Fruit fly (Drosophila melanogaster) whole organism, embryonic: ENCODE results near the gene CG34056.

Experiments
- Ada2b ChIP-seq: fragments of 200-800 bp; sonication (Bioruptor generic); IDR thresholded peaks from 2 replicates; pipeline ENCODE4 v1.3.6; 2022; ENCODE audit warnings: missing biosample characterization, missing genetic modification characterization
- CG10959 ChIP-seq: fragments of 200-800 bp; sonication (Bioruptor generic); IDR thresholded peaks from 2 replicates; pipeline ENCODE4 v1.3.6; 2022; ENCODE audit warnings: missing biosample characterization, missing genetic modification characterization
- CG11695 ChIP-seq: fragments of 200-800 bp; sonication (Bioruptor generic); IDR thresholded peaks from 3 replicates; pipeline ENCODE4 v1.3.6; 2022; ENCODE audit warnings: missing biosample characterization, missing genetic modification characterization
- CG12659 ChIP-seq: fragments of 200-800 bp; sonication (Bioruptor generic); optimal IDR thresholded peaks from 3 replicates; lab custom pipeline; 2017; ENCODE audit warnings: mild to moderate bottlenecking, missing biosample characterization, missing genetic modification reagents, missing genetic modification characterization
- CG12942 ChIP-seq: fragments of 200-800 bp; sonication (Bioruptor generic); optimal IDR thresholded peaks from 3 replicates; lab custom pipeline; 2016; ENCODE audit warnings: missing biosample characterization, missing genetic modification characterization
- CG13624 ChIP-seq: fragments of 200-800 bp; sonication (Bioruptor generic); optimal IDR thresholded peaks from 2 replicates; lab custom pipeline; 2016; ENCODE audit warnings: missing biosample characterization, missing genetic modification characterization
- CG14014 ChIP-seq: fragments of 200-800 bp; sonication (Bioruptor generic); IDR thresholded peaks from 2 replicates; pipeline ENCODE4 v1.3.6; 2022; ENCODE audit warnings: missing biosample characterization, missing genetic modification characterization
- CG15269 ChIP-seq: fragments of 200-800 bp; sonication (Bioruptor generic); optimal IDR thresholded peaks from 2 replicates; lab custom pipeline; 2018; ENCODE audit warnings: missing biosample characterization, mild to moderate bottlenecking, missing genetic modification characterization, moderate library complexity
- CG15479 ChIP-seq: fragments of 200-800 bp; sonication (Bioruptor generic); optimal IDR thresholded peaks from 3 replicates; lab custom pipeline; 2019; ENCODE audit warnings: missing biosample characterization, mild to moderate bottlenecking, missing genetic modification characterization, moderate library complexity
- CG15514 ChIP-seq: fragments of 200-800 bp; sonication (Bioruptor generic); optimal IDR thresholded peaks from 3 replicates; lab custom pipeline; 2017; ENCODE audit warnings: missing biosample characterization, missing genetic modification characterization, mild to moderate bottlenecking, moderate library complexity, missing genetic modification reagents
- CG15601 ChIP-seq: fragments of 200-800 bp; sonication (Bioruptor generic); optimal IDR thresholded peaks from 3 replicates; lab custom pipeline; 2019; ENCODE audit warnings: missing biosample characterization, mild to moderate bottlenecking, missing genetic modification characterization, moderate library complexity
- CG16863 ChIP-seq: fragments of 200-800 bp; sonication (Bioruptor generic); optimal IDR thresholded peaks from 3 replicates; lab custom pipeline; 2016; ENCODE audit warnings: missing biosample characterization, missing genetic modification characterization
- CG17612 ChIP-seq: fragments of 200-800 bp; sonication (Bioruptor generic); IDR thresholded peaks from 2 replicates; pipeline ENCODE4 v1.3.6; 2022; ENCODE audit warnings: missing biosample characterization, missing genetic modification characterization
- CG2875 ChIP-seq: fragments of 200-800 bp; sonication (Bioruptor generic); optimal IDR thresholded peaks from 2 replicates; lab custom pipeline; 2017; ENCODE audit warnings: missing biosample characterization, mild to moderate bottlenecking, missing genetic modification characterization, missing genetic modification reagents
- CG33213 ChIP-seq: fragments of 200-800 bp; sonication (Bioruptor generic); optimal IDR thresholded peaks from 3 replicates; lab custom pipeline; 2016; ENCODE audit warnings: missing biosample characterization, missing genetic modification characterization
- CG4424 ChIP-seq: fragments of 200-800 bp; sonication (Bioruptor generic); optimal IDR thresholded peaks from 3 replicates; lab custom pipeline; 2016; ENCODE audit warnings: missing biosample characterization, missing genetic modification characterization
- CG6765 ChIP-seq: fragments of 200-800 bp; sonication (Bioruptor generic); optimal IDR thresholded peaks from 3 replicates; lab custom pipeline; 2017; ENCODE audit warnings: missing biosample characterization, mild to moderate bottlenecking, missing genetic modification characterization
- CG7271 ChIP-seq: fragments of 200-800 bp; sonication (Bioruptor generic); optimal IDR thresholded peaks from 2 replicates; lab custom pipeline; 2018; ENCODE audit warnings: missing biosample characterization, mild to moderate bottlenecking, missing genetic modification characterization, moderate library complexity
- CG7357 ChIP-seq: fragments of 200-800 bp; sonication (Bioruptor generic); IDR thresholded peaks from 3 replicates; pipeline ENCODE4 v1.3.6; 2022; ENCODE audit warnings: missing biosample characterization, missing genetic modification characterization
- CG7786 ChIP-seq: fragments of 200-800 bp; sonication (Bioruptor generic); optimal IDR thresholded peaks from 2 replicates; lab custom pipeline; 2016; ENCODE audit warnings: missing biosample characterization, missing genetic modification characterization
- CG7839 ChIP-seq: fragments of 200-800 bp; sonication (Bioruptor generic); optimal IDR thresholded peaks from 3 replicates; lab custom pipeline; 2018; ENCODE audit warnings: missing biosample characterization, mild to moderate bottlenecking, missing genetic modification characterization, moderate library complexity
- CG9215 ChIP-seq: fragments of 200-800 bp; sonication (Bioruptor generic); IDR thresholded peaks from 2 replicates; pipeline ENCODE4 v1.3.6; 2022; ENCODE audit warnings: missing biosample characterization, missing genetic modification characterization
- Doc3 ChIP-seq: fragments of 200-800 bp; sonication (Bioruptor generic); IDR thresholded peaks from 3 replicates; pipeline ENCODE4 v1.3.6; 2022; ENCODE audit warnings: missing biosample characterization, missing genetic modification characterization; ENCODE audit not compliant: partially characterized antibody
- Drgx ChIP-seq: fragments of 200-800 bp; sonication (Bioruptor generic); IDR thresholded peaks from 2 replicates; pipeline ENCODE4 v1.3.6; 2022; ENCODE audit warnings: missing biosample characterization, missing genetic modification characterization
- Ets65A ChIP-seq: fragments of 200-800 bp; sonication (Bioruptor generic); peaks from one replicate; lab custom pipeline; 2016; ENCODE audit warnings: missing biosample characterization, missing genetic modification characterization
- Hmx ChIP-seq: fragments of 200-800 bp; sonication (Bioruptor generic); optimal IDR thresholded peaks from 2 replicates; lab custom pipeline; 2016; ENCODE audit warnings: missing biosample characterization, missing genetic modification characterization
- Mes4 ChIP-seq: fragments of 200-800 bp; sonication (Bioruptor generic); optimal IDR thresholded peaks from 2 replicates; lab custom pipeline; 2016; ENCODE audit warnings: missing biosample characterization, missing genetic modification characterization
- Myb ChIP-seq: fragments of 200-800 bp; sonication (Bioruptor generic); optimal IDR thresholded peaks from 2 replicates; lab custom pipeline; 2016; ENCODE audit warnings: missing biosample characterization, missing genetic modification characterization
- Neu2 ChIP-seq: fragments of 200-800 bp; sonication (Bioruptor generic); optimal IDR thresholded peaks from 3 replicates; lab custom pipeline; 2016; ENCODE audit warnings: missing biosample characterization, missing genetic modification characterization, borderline replicate concordance
- PHDP ChIP-seq: fragments of 200-800 bp; sonication (Bioruptor generic); optimal IDR thresholded peaks from 3 replicates; lab custom pipeline; 2018; ENCODE audit warnings: missing biosample characterization, mild to moderate bottlenecking, missing genetic modification characterization, moderate library complexity
- Pdp1 ChIP-seq, 2 experiments: fragments of 200-800 bp; sonication (Bioruptor generic); optimal IDR thresholded peaks; 3 replicates each; lab custom pipeline; 2016; ENCODE audit warnings: missing biosample characterization in 2 of 2, missing genetic modification characterization in 2 of 2, mild to moderate bottlenecking in 1 of 2, moderate library complexity in 1 of 2
- Six4 ChIP-seq: fragments of 200-800 bp; sonication (Bioruptor generic); optimal IDR thresholded peaks from 2 replicates; lab custom pipeline; 2016; ENCODE audit warnings: missing biosample characterization, missing genetic modification characterization
- Stat92E ChIP-seq, 3 experiments: fragments of >200 bp in 2 of 3; fragments of 200-800 bp in 1 of 3; sonication (Bioruptor generic) in 1 of 3; optimal IDR thresholded peaks; 2 replicates each; lab custom pipeline; 2017 to 2019; ENCODE audit warnings: missing biosample characterization in 3 of 3, missing genetic modification characterization in 3 of 3, mild to moderate bottlenecking in 1 of 3, moderate library complexity in 1 of 3
- bab2 ChIP-seq: fragments of 200-800 bp; sonication (Bioruptor generic); optimal IDR thresholded peaks from 2 replicates; lab custom pipeline; 2016; ENCODE audit warnings: missing biosample characterization, missing genetic modification characterization
- dysf ChIP-seq: fragments of 200-800 bp; sonication (Bioruptor generic); IDR thresholded peaks from 3 replicates; pipeline ENCODE4 v1.3.6; 2022; ENCODE audit warnings: missing biosample characterization, missing genetic modification characterization
- fru ChIP-seq: fragments of >200 bp; optimal IDR thresholded peaks from 2 replicates; lab custom pipeline; 2017
- gfzf ChIP-seq: fragments of 200-800 bp; sonication (Bioruptor generic); optimal IDR thresholded peaks from 2 replicates; lab custom pipeline; 2016; ENCODE audit warnings: missing biosample characterization, mild to moderate bottlenecking, missing genetic modification characterization, moderate library complexity
- gro ChIP-seq: fragments of 200-800 bp; sonication (Bioruptor generic); optimal IDR thresholded peaks from 2 replicates; lab custom pipeline; 2016; ENCODE audit warnings: missing biosample characterization, missing genetic modification characterization
- gt ChIP-seq: fragments of 200-800 bp; sonication (Bioruptor generic); IDR thresholded peaks from 2 replicates; pipeline ENCODE4 v1.3.6; 2022; ENCODE audit warnings: missing biosample characterization, missing genetic modification characterization
- ham ChIP-seq: fragments of 200-800 bp; sonication (Bioruptor generic); IDR thresholded peaks from 2 replicates; pipeline ENCODE4 v1.3.6; 2022; ENCODE audit warnings: missing biosample characterization, missing genetic modification characterization
- inv ChIP-seq: fragments of 200-800 bp; sonication (Bioruptor generic); IDR thresholded peaks from 2 replicates; pipeline ENCODE4 v1.3.6; 2022; ENCODE audit warnings: missing biosample characterization, missing genetic modification characterization; ENCODE audit not compliant: partially characterized antibody
- knrl ChIP-seq: fragments of 200-800 bp; sonication (Bioruptor generic); IDR thresholded peaks from 3 replicates; pipeline ENCODE4 v1.3.6; 2022; ENCODE audit warnings: missing biosample characterization, missing genetic modification characterization; ENCODE audit not compliant: partially characterized antibody
- mam ChIP-seq: fragments of 200-800 bp; sonication (Bioruptor generic); optimal IDR thresholded peaks from 3 replicates; lab custom pipeline; 2016; ENCODE audit warnings: missing biosample characterization, missing genetic modification characterization
- pita ChIP-seq: fragments of 200-800 bp; sonication (Bioruptor generic); optimal IDR thresholded peaks from 2 replicates; lab custom pipeline; 2017; ENCODE audit warnings: missing biosample characterization, mild to moderate bottlenecking, missing genetic modification characterization
- pum ChIP-seq: fragments of 200-800 bp; sonication (Bioruptor generic); optimal IDR thresholded peaks from 2 replicates; lab custom pipeline; 2016; ENCODE audit warnings: missing biosample characterization, missing genetic modification characterization
- rib ChIP-seq: fragments of 200-800 bp; sonication (Bioruptor generic); IDR thresholded peaks from 2 replicates; pipeline ENCODE4 v1.3.6; 2022; ENCODE audit warnings: missing biosample characterization, missing genetic modification characterization
- run ChIP-seq: fragments of 200-800 bp; sonication (Bioruptor generic); optimal IDR thresholded peaks from 3 replicates; lab custom pipeline; 2018; ENCODE audit warnings: missing biosample characterization, mild to moderate bottlenecking, missing genetic modification characterization
- sisA ChIP-seq: fragments of 200-800 bp; sonication (Bioruptor generic); IDR thresholded peaks from 2 replicates; pipeline ENCODE4 v1.3.6; 2022; ENCODE audit warnings: missing biosample characterization, missing genetic modification characterization
- slou ChIP-seq: fragments of 200-800 bp; sonication (Bioruptor generic); optimal IDR thresholded peaks from 3 replicates; lab custom pipeline; 2016; ENCODE audit warnings: missing biosample characterization, missing genetic modification characterization
- trh ChIP-seq: fragments of 200-800 bp; sonication (Bioruptor generic); optimal IDR thresholded peaks from 2 replicates; lab custom pipeline; 2016; ENCODE audit warnings: missing biosample characterization, missing genetic modification characterization
- twi ChIP-seq: fragments of 200-800 bp; optimal IDR thresholded peaks from 2 replicates; lab custom pipeline; 2019; ENCODE audit warnings: missing biosample characterization, mild to moderate bottlenecking, missing genetic modification characterization, moderate library complexity
- zen2 ChIP-seq: fragments of 200-800 bp; sonication (Bioruptor generic); IDR thresholded peaks from 3 replicates; pipeline ENCODE4 v1.3.6; 2022; ENCODE audit warnings: missing biosample characterization, missing genetic modification characterization; ENCODE audit not compliant: partially characterized antibody

The CG34056 gene

DNA sequence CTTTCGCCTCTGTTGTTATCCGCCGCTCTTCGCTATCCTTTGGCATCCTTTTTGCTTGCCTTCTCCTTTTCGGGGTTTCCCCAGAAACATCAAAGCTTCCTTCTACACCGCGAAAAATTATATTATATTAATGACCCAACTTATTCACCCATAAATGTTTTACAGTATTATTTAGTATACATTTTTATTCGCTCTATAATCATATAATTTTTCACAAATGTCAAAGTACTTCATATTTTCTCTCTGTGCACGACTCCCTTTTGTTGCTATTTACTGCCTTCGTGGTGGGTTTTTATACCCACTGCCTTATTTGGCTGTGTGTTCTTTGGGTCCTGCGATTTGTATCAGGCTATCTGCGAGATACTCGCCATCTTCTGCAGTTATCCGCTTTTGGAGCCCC, 21.5 kb downstream of the CG34056 start (continued):
- TF ChIP-seq CG16863 (no peak), CG12659 (GFP tag; lab: Kevin White, UChicago) (no peak), CG14014 (GFP tag; lab: Robert Waterston, UW) (0 out of 2 replicates have a peak, but pooled peaks have one; percentile 10), Mes4 (GFP tag; lab: Kevin White, UChicago) (no peak), gt (GFP tag; lab: Robert Waterston, UW) (no peak), fru (lab: Kevin White, UChicago) (no peak), CG7786 (GFP tag; lab: Kevin White, UChicago) (no peak), run (tag; lab: Kevin White, UChicago) (no peak), CG9215 (GFP tag; lab: Robert Waterston, UW) (no peak), sisA (GFP tag; lab: Robert Waterston, UW) (peak; percentile 50; the same call in 1 of the 2 replicates), CG7357 (GFP tag; lab: Robert Waterston, UW) (no peak), Drgx (no peak), ham (GFP tag; lab: Robert Waterston, UW) (no peak), Pdp1 (GFP tag; optimal IDR thresholded peaks at IDR 0.05; lab: Kevin White, UChicago) (no peak), Neu2 (GFP tag; lab: Kevin White, UChicago) (no peak), CG7271 (no peak), zen2 (GFP tag; lab: Robert Waterston, UW) (no peak), pum (GFP tag; lab: Kevin White, UChicago) (no peak), slou (GFP tag; lab: Kevin White, UChicago) (no peak), rib (GFP tag; lab: Robert Waterston, UW) (no peak), Doc3 (GFP tag; lab: Robert Waterston, UW) (no peak), CG15479 (GFP tag; lab: Kevin White, UChicago) (no peak), CG17612 (GFP tag; lab: Robert Waterston, UW) (no peak), mam (no peak), gro (GFP tag; lab: Kevin White, UChicago) (no peak), Ets65A (GFP tag; lab: Kevin White, UChicago) (no peak), dysf (GFP tag; lab: Robert Waterston, UW) (peak; percentile 50; the same call in 1 of the 3 replicates), Myb (GFP tag; lab: Kevin White, UChicago) (no peak), CG13624 (GFP tag; lab: Kevin White, UChicago) (no peak), CG7839 (tag; lab: Kevin White, UChicago) (peak; percentile 54), Hmx (GFP tag; lab: Kevin White, UChicago) (no peak), gfzf (GFP tag; lab: Kevin White, UChicago) (no peak), CG15269 (peak; percentile 52), PHDP (tag; lab: Kevin White, UChicago) (no peak), CG4424 (GFP tag; lab: Kevin White, UChicago) (peak; percentile 10), pita (GFP tag; lab: Kevin White, UChicago) (no peak), CG15601 (tag; lab: Kevin White, UChicago) (no peak), CG33213 (GFP tag; lab: Kevin White, UChicago) (no peak), Ada2b (GFP tag; lab: Robert Waterston, UW) (0 out of 2 replicates have a peak, but pooled peaks have one; percentile 3), bab2 (GFP tag; lab: Kevin White, UChicago) (no peak), CG11695 (0 out of 3 replicates have a peak, but pooled peaks have one; percentile 28), Six4 (GFP tag; lab: Kevin White, UChicago) (no peak), CG6765 (GFP tag; lab: Kevin White, UChicago) (no peak), Stat92E (GFP tag; optimal IDR thresholded peaks at IDR 0.05; lab: Kevin White, UChicago) (no peak), CG2875 (GFP tag; lab: Kevin White, UChicago) (no peak), trh (GFP tag; lab: Kevin White, UChicago) (no peak), CG12942 (no peak), CG15514 (GFP tag; lab: Kevin White, UChicago) (no peak), knrl (GFP tag; lab: Robert Waterston, UW) (no peak), twi (tag; lab: Kevin White, UChicago) (no peak), CG10959 (GFP tag; lab: Robert Waterston, UW) (no peak), inv (GFP tag; lab: Robert Waterston, UW) (no peak)
